Fruit fly (Drosophila melanogaster) whole organism, embryonic: ENCODE measurements around the gene Prim1.
A peak's percentile ranks its signal among the peaks of the same experiment; 100 is the strongest.

ENCODE experiments used
- Asciz ChIP-seq: fragments of 200-800 bp; sonication (Bioruptor generic); optimal IDR thresholded peaks from 2 replicates; lab custom pipeline; 2017; ENCODE audit warnings: missing biosample characterization, mild to moderate bottlenecking, missing genetic modification characterization, missing genetic modification reagents
- Bgb ChIP-seq: fragments of 200-800 bp; sonication (Bioruptor generic); IDR thresholded peaks from 2 replicates; pipeline ENCODE4 v1.3.6; 2022; ENCODE audit warnings: missing biosample characterization, missing genetic modification characterization; ENCODE audit not compliant: partially characterized antibody
- CG1024 ChIP-seq: fragments of 200-800 bp; sonication (Bioruptor generic); IDR thresholded peaks from 2 replicates; pipeline ENCODE4 v1.3.6; 2022; ENCODE audit warnings: missing biosample characterization, missing genetic modification characterization
- CG12104 ChIP-seq: fragments of 200-800 bp; sonication (Bioruptor generic); optimal IDR thresholded peaks from 3 replicates; lab custom pipeline; 2016; ENCODE audit warnings: missing biosample characterization, missing genetic modification characterization
- CG12155 ChIP-seq: fragments of 200-800 bp; sonication (Bioruptor generic); optimal IDR thresholded peaks from 3 replicates; lab custom pipeline; 2016; ENCODE audit warnings: missing biosample characterization, missing genetic modification characterization
- CG2116 ChIP-seq: fragments of 200-800 bp; sonication (Bioruptor generic); optimal IDR thresholded peaks from 3 replicates; lab custom pipeline; 2018; ENCODE audit warnings: missing biosample characterization, mild to moderate bottlenecking, missing genetic modification characterization
- CG33213 ChIP-seq: fragments of 200-800 bp; sonication (Bioruptor generic); optimal IDR thresholded peaks from 3 replicates; lab custom pipeline; 2016; ENCODE audit warnings: missing biosample characterization, missing genetic modification characterization
- CG34224 ChIP-seq: fragments of 200-800 bp; sonication (Bioruptor generic); IDR thresholded peaks from 3 replicates; pipeline ENCODE4 v1.3.6; 2022; ENCODE audit warnings: missing biosample characterization, missing genetic modification characterization; ENCODE audit not compliant: partially characterized antibody
- CG4404 ChIP-seq: fragments of 200-800 bp; sonication (Bioruptor generic); IDR thresholded peaks from 2 replicates; pipeline ENCODE4 v1.3.6; 2022; ENCODE audit warnings: missing biosample characterization, missing genetic modification characterization
- CG6254 ChIP-seq: fragments of 200-800 bp; sonication (Bioruptor generic); optimal IDR thresholded peaks from 3 replicates; lab custom pipeline; 2017; ENCODE audit warnings: mild to moderate bottlenecking, missing biosample characterization, missing genetic modification reagents, missing genetic modification characterization
- CG6683 ChIP-seq: fragments of 200-800 bp; sonication (Bioruptor generic); optimal IDR thresholded peaks from 2 replicates; lab custom pipeline; 2017; ENCODE audit warnings: missing biosample characterization, mild to moderate bottlenecking, missing genetic modification characterization, missing genetic modification reagents
- CG6791 ChIP-seq: fragments of 200-800 bp; sonication (Bioruptor generic); IDR thresholded peaks from 3 replicates; pipeline ENCODE4 v1.3.6; 2022; ENCODE audit warnings: missing biosample characterization, missing genetic modification characterization; ENCODE audit not compliant: partially characterized antibody
- Deaf1 ChIP-seq: fragments of 200-800 bp; optimal IDR thresholded peaks from 3 replicates; lab custom pipeline; 2019; ENCODE audit warnings: missing biosample characterization, mild to moderate bottlenecking, missing genetic modification characterization, moderate library complexity
- Dll ChIP-seq: fragments of 200-800 bp; sonication (Bioruptor generic); IDR thresholded peaks from 4 replicates; pipeline ENCODE4 v1.3.6; 2022; ENCODE audit warnings: missing biosample characterization, missing genetic modification characterization; ENCODE audit not compliant: partially characterized antibody
- Doc3 ChIP-seq: fragments of 200-800 bp; sonication (Bioruptor generic); IDR thresholded peaks from 3 replicates; pipeline ENCODE4 v1.3.6; 2022; ENCODE audit warnings: missing biosample characterization, missing genetic modification characterization; ENCODE audit not compliant: partially characterized antibody
- GATAe ChIP-seq: fragments of 200-800 bp; sonication (Bioruptor generic); conservative IDR thresholded peaks from 2 replicates; pipeline ENCODE4 v1.3.6; 2022; ENCODE audit warnings: missing biosample characterization, missing genetic modification characterization
- H2.0 ChIP-seq: fragments of 200-800 bp; sonication (Bioruptor generic); IDR thresholded peaks from 2 replicates; pipeline ENCODE4 v1.3.6; 2022; ENCODE audit warnings: missing biosample characterization, missing genetic modification characterization
- Hey ChIP-seq: fragments of 200-800 bp; sonication (Bioruptor generic); optimal IDR thresholded peaks from 3 replicates; lab custom pipeline; 2018; ENCODE audit warnings: missing biosample characterization, mild to moderate bottlenecking, missing genetic modification characterization
- Med ChIP-seq: fragments of 200-800 bp; sonication (Bioruptor generic); peaks from one replicate; lab custom pipeline; 2016; ENCODE audit warnings: missing biosample characterization, missing genetic modification characterization, mild to moderate bottlenecking, inconsistent platforms, moderate library complexity
- Sin3A ChIP-seq: fragments of >200 bp; optimal IDR thresholded peaks from 2 replicates; lab custom pipeline; 2018
- Sry-β ChIP-seq: fragments of 200-800 bp; sonication (Bioruptor generic); optimal IDR thresholded peaks from 2 replicates; lab custom pipeline; 2018; ENCODE audit warnings: missing biosample characterization, mild to moderate bottlenecking, missing genetic modification characterization, moderate library complexity
- Xrp1 ChIP-seq: fragments of 200-800 bp; sonication (Bioruptor generic); IDR thresholded peaks from 2 replicates; pipeline ENCODE4 v1.3.6; 2022; ENCODE audit warnings: missing biosample characterization, missing genetic modification characterization
- al ChIP-seq: fragments of 200-800 bp; sonication (Bioruptor generic); IDR thresholded peaks from 2 replicates; pipeline ENCODE4 v1.3.6; 2022; ENCODE audit warnings: missing biosample characterization, missing genetic modification characterization
- amos ChIP-seq: fragments of 200-800 bp; sonication (Bioruptor generic); IDR thresholded peaks from 2 replicates; pipeline ENCODE4 v1.3.6; 2022; ENCODE audit warnings: missing biosample characterization, missing genetic modification characterization; ENCODE audit not compliant: partially characterized antibody
- cato ChIP-seq: fragments of 200-800 bp; sonication (Bioruptor generic); optimal IDR thresholded peaks from 2 replicates; lab custom pipeline; 2016; ENCODE audit warnings: missing biosample characterization, missing genetic modification characterization, borderline replicate concordance
- cg ChIP-seq: fragments of 200-800 bp; sonication (Bioruptor generic); optimal IDR thresholded peaks from 3 replicates; lab custom pipeline; 2019; ENCODE audit warnings: missing biosample characterization, mild to moderate bottlenecking, missing genetic modification characterization, moderate library complexity
- chif ChIP-seq, 2 experiments: fragments of 200-800 bp; sonication (Bioruptor generic); optimal IDR thresholded peaks; 3 replicates each; lab custom pipeline; 2016; ENCODE audit warnings: missing biosample characterization in 2 of 2, missing genetic modification characterization in 2 of 2
- crol ChIP-seq: fragments of 200-800 bp; sonication (Bioruptor generic); IDR thresholded peaks from 2 replicates; pipeline ENCODE4 v1.3.6; 2022; ENCODE audit warnings: missing biosample characterization, missing genetic modification characterization
- crp ChIP-seq, 2 experiments: fragments of 200-800 bp; sonication (Bioruptor generic); optimal IDR thresholded peaks; 2 replicates in 1 of 2; 3 replicates in 1 of 2; lab custom pipeline; 2017; ENCODE audit warnings: missing biosample characterization in 2 of 2, missing genetic modification characterization in 2 of 2, mild to moderate bottlenecking in 1 of 2, moderate library complexity in 1 of 2
- dimm ChIP-seq: fragments of 200-800 bp; sonication (Bioruptor generic); IDR thresholded peaks from 2 replicates; pipeline ENCODE4 v1.3.6; 2022; ENCODE audit warnings: missing biosample characterization, missing genetic modification characterization
- dpn ChIP-seq, 2 experiments: fragments of 200-800 bp; sonication (Bioruptor generic); optimal IDR thresholded peaks; 3 replicates each; lab custom pipeline; 2016; ENCODE audit warnings: missing biosample characterization in 2 of 2, missing genetic modification characterization in 2 of 2
- en ChIP-seq: fragments of 200-800 bp; sonication (Bioruptor generic); optimal IDR thresholded peaks from 2 replicates; lab custom pipeline; 2016; ENCODE audit warnings: missing biosample characterization, missing genetic modification characterization
- exex ChIP-seq: fragments of 200-800 bp; sonication (Bioruptor generic); optimal IDR thresholded peaks from 4 replicates; lab custom pipeline; 2018; ENCODE audit warnings: missing biosample characterization, mild to moderate bottlenecking, missing genetic modification characterization, moderate library complexity
- grau ChIP-seq: fragments of 200-800 bp; optimal IDR thresholded peaks from 3 replicates; lab custom pipeline; 2019; ENCODE audit warnings: missing biosample characterization, mild to moderate bottlenecking, missing genetic modification characterization, moderate library complexity
- grn ChIP-seq: fragments of 200-800 bp; sonication (Bioruptor generic); optimal IDR thresholded peaks from 3 replicates; lab custom pipeline; 2017; ENCODE audit warnings: missing biosample characterization, missing genetic modification characterization
- hkb ChIP-seq, 2 experiments: fragments of 200-800 bp in 1 of 2; fragments of >200 bp in 1 of 2; sonication (Bioruptor generic) in 1 of 2; IDR thresholded peaks in 1 of 2; optimal IDR thresholded peaks in 1 of 2; 2 replicates each; pipeline versions ENCODE4 v1.3.6 to Lab custom; 2017 to 2022; ENCODE audit warnings: missing biosample characterization in 1 of 2, missing genetic modification characterization in 1 of 2
- jumu ChIP-seq: fragments of 200-800 bp; sonication (Bioruptor generic); optimal IDR thresholded peaks from 3 replicates; lab custom pipeline; 2016; ENCODE audit warnings: missing biosample characterization, missing genetic modification characterization
- pita ChIP-seq: fragments of 200-800 bp; sonication (Bioruptor generic); optimal IDR thresholded peaks from 2 replicates; lab custom pipeline; 2017; ENCODE audit warnings: missing biosample characterization, mild to moderate bottlenecking, missing genetic modification characterization
- sd ChIP-seq: fragments of 200-800 bp; sonication (Bioruptor generic); optimal IDR thresholded peaks from 3 replicates; lab custom pipeline; 2018; ENCODE audit warnings: missing biosample characterization, mild to moderate bottlenecking, missing genetic modification characterization, moderate library complexity
- sob ChIP-seq: fragments of 200-800 bp; sonication (Bioruptor generic); IDR thresholded peaks from 2 replicates; pipeline ENCODE4 v1.3.6; 2022; ENCODE audit warnings: missing biosample characterization, missing genetic modification characterization
- sqz ChIP-seq: fragments of 200-800 bp; sonication (Bioruptor generic); optimal IDR thresholded peaks from 3 replicates; lab custom pipeline; 2018; ENCODE audit warnings: missing biosample characterization, mild to moderate bottlenecking, missing genetic modification characterization
- stwl ChIP-seq: fragments of 200-800 bp; sonication (Bioruptor generic); optimal IDR thresholded peaks from 3 replicates; lab custom pipeline; 2018; ENCODE audit warnings: missing biosample characterization, mild to moderate bottlenecking, missing genetic modification characterization, moderate library complexity
- tna ChIP-seq: fragments of 200-800 bp; sonication (Bioruptor generic); IDR thresholded peaks from 2 replicates; pipeline ENCODE4 v1.3.6; 2022; ENCODE audit warnings: missing biosample characterization, missing genetic modification characterization; ENCODE audit not compliant: partially characterized antibody
- unc-4 ChIP-seq: fragments of 200-800 bp; sonication (Bioruptor generic); IDR thresholded peaks from 2 replicates; pipeline ENCODE4 v1.3.6; 2022; ENCODE audit warnings: missing biosample characterization, missing genetic modification characterization; ENCODE audit not compliant: partially characterized antibody
- vnd ChIP-seq: fragments of 200-800 bp; sonication (Bioruptor generic); IDR thresholded peaks from 3 replicates; pipeline ENCODE4 v1.3.6; 2022; ENCODE audit warnings: missing biosample characterization, missing genetic modification characterization; ENCODE audit not compliant: partially characterized antibody
- wdn ChIP-seq: fragments of 200-800 bp; sonication (Bioruptor generic); IDR thresholded peaks from 2 replicates; pipeline ENCODE4 v1.3.6; 2022; ENCODE audit warnings: missing biosample characterization, missing genetic modification characterization
- zen2 ChIP-seq: fragments of 200-800 bp; sonication (Bioruptor generic); IDR thresholded peaks from 3 replicates; pipeline ENCODE4 v1.3.6; 2022; ENCODE audit warnings: missing biosample characterization, missing genetic modification characterization; ENCODE audit not compliant: partially characterized antibody

The Prim1 gene

DNA sequence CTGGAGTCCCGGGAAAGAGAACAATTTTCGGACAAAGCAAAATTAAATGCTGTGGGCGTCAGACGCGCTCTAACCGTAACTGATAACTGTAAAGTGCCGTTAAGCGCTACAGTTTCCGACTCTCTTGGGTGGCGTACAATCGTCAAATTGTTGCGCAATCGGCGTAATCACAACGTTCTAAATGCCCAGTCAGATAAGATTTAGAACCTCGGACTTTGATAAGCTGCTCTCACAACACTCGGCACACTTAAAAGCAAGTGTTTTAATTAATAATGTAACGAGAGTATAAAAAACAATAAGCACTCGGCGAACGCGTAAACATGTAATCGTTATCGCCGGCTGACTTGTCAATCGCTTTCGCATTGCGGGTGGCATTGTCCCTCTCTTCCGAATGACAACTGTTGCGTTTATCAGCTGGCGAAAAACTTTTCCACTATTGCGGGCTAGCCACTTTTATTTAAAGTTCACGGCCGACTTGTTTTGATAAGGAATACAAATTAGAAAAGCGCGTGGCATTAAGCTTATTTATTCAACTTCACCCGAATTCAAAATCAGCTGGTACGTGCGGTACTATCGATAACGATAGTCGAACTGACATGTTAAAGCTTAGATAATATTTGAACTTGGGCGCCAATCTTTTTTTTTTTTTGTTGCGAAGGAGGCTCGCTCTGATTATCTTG, 18.8 kb downstream of the Prim1 start:
- no peak for TF ChIP-seq pita (GFP tag; lab: Kevin White, UChicago)
- TF ChIP-seq CG34224: peak; percentile 75
- TF ChIP-seq dpn (GFP tag; optimal IDR thresholded peaks at IDR 0.05; lab: Kevin White, UChicago): no peak
- peak; percentile 62; the same call in 1 of the 2 replicates for TF ChIP-seq amos (GFP tag; lab: Robert Waterston, UW)
- TF ChIP-seq tna (GFP tag; lab: Robert Waterston, UW): peak; percentile 67
- TF ChIP-seq grau: peak; percentile 17
- TF ChIP-seq CG1024 (GFP tag; lab: Robert Waterston, UW): no peak
- TF ChIP-seq en: no peak
- TF ChIP-seq cg (GFP tag; lab: Kevin White, UChicago): no peak
- no peak for TF ChIP-seq CG12104
- TF ChIP-seq CG6254 (GFP tag; lab: Kevin White, UChicago): no peak
- TF ChIP-seq CG33213 (GFP tag; lab: Kevin White, UChicago): no peak
- peak; percentile 70; the same call in 1 of the 3 replicates for TF ChIP-seq vnd (GFP tag; lab: Robert Waterston, UW)
- TF ChIP-seq unc-4 (GFP tag; lab: Robert Waterston, UW): peak; percentile 74
- TF ChIP-seq Doc3 (GFP tag; lab: Robert Waterston, UW): peak; percentile 51; the same call in 1 of the 3 replicates
- TF ChIP-seq Med (GFP tag; lab: Kevin White, UChicago): peak; percentile 58
- peak; percentile 51 for TF ChIP-seq sqz (GFP tag; lab: Kevin White, UChicago)
- peak; percentile 97 for TF ChIP-seq exex
- TF ChIP-seq CG12155: peak; percentile 80
- no peak for TF ChIP-seq jumu (GFP tag; lab: Kevin White, UChicago)
- peak; percentile 45 for TF ChIP-seq Deaf1 (tag; lab: Kevin White, UChicago)
- peak; percentile 87 for TF ChIP-seq grn (GFP tag; lab: Kevin White, UChicago)
- TF ChIP-seq Xrp1 (GFP tag; lab: Robert Waterston, UW): 0 out of 2 replicates have a peak, but pooled peaks have one; percentile 7
- no peak for TF ChIP-seq CG6683 (GFP tag; lab: Kevin White, UChicago)
- peak; percentile 58 for TF ChIP-seq CG2116 (GFP tag; lab: Kevin White, UChicago)
- TF ChIP-seq Sry-β (GFP tag; lab: Kevin White, UChicago): no peak
- no peak for TF ChIP-seq al (GFP tag; lab: Robert Waterston, UW)
- peak in 1 of 2 experiments; percentile 85 for TF ChIP-seq crp (GFP tag; optimal IDR thresholded peaks at IDR 0.05; lab: Kevin White, UChicago)
- peak; percentile 74 for TF ChIP-seq CG6791 (GFP tag; lab: Robert Waterston, UW)
- TF ChIP-seq dimm: no peak
- no peak for TF ChIP-seq CG4404 (GFP tag; lab: Robert Waterston, UW)
- no peak for TF ChIP-seq H2.0 (GFP tag; lab: Robert Waterston, UW)
- TF ChIP-seq zen2: peak; percentile 14; the same call in 1 of the 3 replicates
- TF ChIP-seq hkb (optimal IDR thresholded peaks at IDR 0.05; lab: Kevin White, UChicago): no peak
- 0 out of 2 replicates have a peak, but pooled peaks have one; percentile 7 for TF ChIP-seq hkb (GFP tag; IDR thresholded peaks at IDR 0.05; lab: Robert Waterston, UW)
- peak; percentile 46 for TF ChIP-seq Hey (tag; lab: Kevin White, UChicago)
- TF ChIP-seq Asciz (GFP tag; lab: Kevin White, UChicago): no peak
- peak; percentile 50 for TF ChIP-seq GATAe
- TF ChIP-seq cato: no peak
- TF ChIP-seq sd (tag; lab: Kevin White, UChicago): peak; percentile 19
- no peak for TF ChIP-seq crol (GFP tag; lab: Robert Waterston, UW)
- no peak for TF ChIP-seq sob
- TF ChIP-seq Bgb (GFP tag; lab: Robert Waterston, UW): peak; percentile 60
- peak; percentile 42 for TF ChIP-seq Sin3A (lab: Kevin White, UChicago)
- no peak for TF ChIP-seq chif (GFP tag; optimal IDR thresholded peaks at IDR 0.05; lab: Kevin White, UChicago)
- peak; percentile 74; the same call in 3 of the 4 replicates for TF ChIP-seq Dll (GFP tag; lab: Robert Waterston, UW)
- peak; percentile 22 for TF ChIP-seq stwl (tag; lab: Kevin White, UChicago)
- TF ChIP-seq wdn (GFP tag; lab: Robert Waterston, UW): no peak
